Worm (Caenorhabditis elegans) whole organism, L1 larva: ENCODE measurements around the gene nas-27.
A peak's percentile ranks its signal among the peaks of the same experiment; 100 is the strongest.

Experiments
- C04F5.9 ChIP-seq: sonication (generic microtip); optimal IDR thresholded peaks from 2 replicates; lab custom pipeline; 2016; ENCODE audit warnings: missing genetic modification characterization, missing compliant biosample characterization
- C16A3.4 ChIP-seq: fragments of 150-350 bp; optimal IDR thresholded peaks from 2 replicates; lab custom pipeline; 2014; ENCODE audit warnings: missing biosample characterization, missing genetic modification characterization
- C34B4.2 ChIP-seq: sonication (generic microtip); optimal IDR thresholded peaks from 2 replicates; lab custom pipeline; 2017; ENCODE audit warnings: mild to moderate bottlenecking, missing genetic modification characterization, missing compliant biosample characterization
- aha-1 ChIP-seq: fragments of 150-350 bp; optimal IDR thresholded peaks from 2 replicates; lab custom pipeline; 2014; ENCODE audit warnings: missing biosample characterization, missing genetic modification characterization
- ceh-63 ChIP-seq: fragments of 200-800 bp; sonication (Bioruptor generic); optimal IDR thresholded peaks from 2 replicates; lab custom pipeline; 2018; ENCODE audit warnings: mild to moderate bottlenecking, missing genetic modification characterization, missing compliant biosample characterization
- ceh-8 ChIP-seq: fragments of 200-800 bp; sonication (Bioruptor generic); optimal IDR thresholded peaks from 2 replicates; lab custom pipeline; 2018; ENCODE audit warnings: mild to moderate bottlenecking, missing genetic modification characterization, moderate library complexity, missing compliant biosample characterization
- ceh-82 ChIP-seq, 3 experiments: fragments of 150-350 bp in 1 of 3; sonication (generic microtip) in 2 of 3; optimal IDR thresholded peaks; 2 replicates each; lab custom pipeline; 2014 to 2017; ENCODE audit warnings: missing biosample characterization in 3 of 3, missing genetic modification characterization in 3 of 3
- dpl-1 ChIP-seq, 3 experiments: fragments of 150-350 bp in 2 of 3; sonication (generic microtip) in 1 of 3; optimal IDR thresholded peaks; 2 replicates each; lab custom pipeline; 2014 to 2017; ENCODE audit warnings: missing biosample characterization in 3 of 3, missing genetic modification characterization in 3 of 3, missing genetic modification reagents in 3 of 3
- dsc-1 ChIP-seq: sonication (generic microtip); optimal IDR thresholded peaks from 2 replicates; lab custom pipeline; 2016; ENCODE audit warnings: mild to moderate bottlenecking, missing genetic modification characterization, missing compliant biosample characterization
- efl-1 ChIP-seq, 4 experiments: fragments of 150-350 bp; optimal IDR thresholded peaks in 3 of 4; peaks in 1 of 4; 1 replicate in 1 of 4; 2 replicates in 3 of 4; lab custom pipeline; 2014; ENCODE audit warnings: missing biosample characterization in 2 of 4, missing genetic modification characterization in 2 of 4, missing genetic modification reagents in 2 of 4
- egl-27 ChIP-seq, 2 experiments: fragments of 150-350 bp in 1 of 2; sonication (generic microtip); optimal IDR thresholded peaks; 3 replicates each; lab custom pipeline; 2017 to 2018; ENCODE audit warnings: missing biosample characterization in 2 of 2, missing genetic modification characterization in 2 of 2, missing genetic modification reagents in 2 of 2
- elt-2 ChIP-seq: sonication (generic microtip); optimal IDR thresholded peaks from 2 replicates; lab custom pipeline; 2016; ENCODE audit warnings: missing genetic modification characterization, mild to moderate bottlenecking, inconsistent platforms, missing compliant biosample characterization, missing genetic modification reagents
- ets-5 ChIP-seq: fragments of 200-800 bp; sonication (Bioruptor generic); IDR thresholded peaks from 2 replicates; pipeline ENCODE4 v1.3.6; 2022; ENCODE audit warnings: missing genetic modification characterization, missing compliant biosample characterization
- fkh-8 ChIP-seq: sonication (generic microtip); optimal IDR thresholded peaks from 2 replicates; lab custom pipeline; 2016; ENCODE audit warnings: mild to moderate bottlenecking, missing genetic modification characterization, missing compliant biosample characterization
- fos-1 ChIP-seq: fragments of 150-350 bp; optimal IDR thresholded peaks from 2 replicates; lab custom pipeline; 2014; ENCODE audit warnings: missing biosample characterization, missing genetic modification characterization
- hlh-4 ChIP-seq: sonication (generic microtip); optimal IDR thresholded peaks from 2 replicates; lab custom pipeline; 2016; ENCODE audit warnings: mild to moderate bottlenecking, missing genetic modification characterization, missing compliant biosample characterization
- hpl-2 ChIP-seq: fragments of 150-350 bp; optimal IDR thresholded peaks from 2 replicates; lab custom pipeline; 2014; ENCODE audit warnings: missing biosample characterization, missing genetic modification reagents, missing genetic modification characterization
- irx-1 ChIP-seq: sonication (generic microtip); optimal IDR thresholded peaks from 2 replicates; lab custom pipeline; 2016; ENCODE audit warnings: missing genetic modification characterization, missing compliant biosample characterization
- lin-39 ChIP-seq: fragments of 150-350 bp; optimal IDR thresholded peaks from 2 replicates; lab custom pipeline; 2014; ENCODE audit warnings: missing biosample characterization, missing genetic modification reagents, missing genetic modification characterization
- mdl-1 ChIP-seq, 2 experiments: fragments of 150-350 bp; optimal IDR thresholded peaks; 2 replicates each; lab custom pipeline; 2014 to 2017; ENCODE audit warnings: missing biosample characterization in 2 of 2, missing genetic modification characterization in 2 of 2, inconsistent platforms in 1 of 2
- mep-1 ChIP-seq: fragments of 150-350 bp; optimal IDR thresholded peaks from 2 replicates; lab custom pipeline; 2014; ENCODE audit warnings: missing biosample characterization, missing genetic modification characterization
- nhr-11 ChIP-seq: fragments of 150-350 bp; optimal IDR thresholded peaks from 2 replicates; lab custom pipeline; 2014; ENCODE audit warnings: missing biosample characterization, missing genetic modification characterization
- nhr-20 ChIP-seq: sonication (generic microtip); optimal IDR thresholded peaks from 2 replicates; lab custom pipeline; 2016; ENCODE audit warnings: mild to moderate bottlenecking, missing genetic modification characterization, missing compliant biosample characterization
- nhr-71 ChIP-seq: sonication (generic microtip); optimal IDR thresholded peaks from 2 replicates; lab custom pipeline; 2016; ENCODE audit warnings: mild to moderate bottlenecking, missing genetic modification characterization, moderate library complexity, missing compliant biosample characterization
- nhr-85 ChIP-seq: sonication (generic microtip); peaks from one replicate; lab custom pipeline; 2016; ENCODE audit warnings: missing genetic modification characterization, inconsistent platforms, missing compliant biosample characterization
- nhr-90 ChIP-seq: sonication (generic microtip); optimal IDR thresholded peaks from 2 replicates; lab custom pipeline; 2016; ENCODE audit warnings: mild to moderate bottlenecking, missing genetic modification characterization, missing compliant biosample characterization; ENCODE audit not compliant: poor library complexity
- snpc-4 ChIP-seq: fragments of 150-350 bp; optimal IDR thresholded peaks from 2 replicates; lab custom pipeline; 2014; ENCODE audit warnings: missing biosample characterization, missing genetic modification characterization
- snu-23 ChIP-seq: sonication (generic microtip); optimal IDR thresholded peaks from 2 replicates; lab custom pipeline; 2016; ENCODE audit warnings: missing genetic modification characterization, missing compliant biosample characterization
- sptf-1 ChIP-seq: fragments of 150-350 bp; optimal IDR thresholded peaks from 2 replicates; lab custom pipeline; 2014; ENCODE audit warnings: missing biosample characterization, missing genetic modification characterization
- sup-37 ChIP-seq: fragments of 200-800 bp; sonication (Bioruptor generic); optimal IDR thresholded peaks from 2 replicates; lab custom pipeline; 2018; ENCODE audit warnings: mild to moderate bottlenecking, missing genetic modification characterization, missing compliant biosample characterization
- tbx-2 ChIP-seq: sonication (generic microtip); optimal IDR thresholded peaks from 2 replicates; lab custom pipeline; 2016; ENCODE audit warnings: missing genetic modification characterization, missing compliant biosample characterization
- unc-130 ChIP-seq: fragments of 150-350 bp; optimal IDR thresholded peaks from 2 replicates; lab custom pipeline; 2017; ENCODE audit warnings: missing biosample characterization, missing genetic modification characterization, inconsistent platforms
- unc-30 ChIP-seq: sonication (generic microtip); optimal IDR thresholded peaks from 2 replicates; lab custom pipeline; 2017; ENCODE audit warnings: missing biosample characterization, missing genetic modification characterization
- unc-62 ChIP-seq: fragments of 150-350 bp; optimal IDR thresholded peaks from 2 replicates; lab custom pipeline; 2014; ENCODE audit warnings: missing biosample characterization, missing genetic modification reagents, missing genetic modification characterization
- unc-86 ChIP-seq: sonication (generic microtip); optimal IDR thresholded peaks from 2 replicates; lab custom pipeline; 2016; ENCODE audit warnings: missing genetic modification characterization, missing compliant biosample characterization
- unc-98 ChIP-seq: fragments of 200-800 bp; sonication (Bioruptor generic); IDR thresholded peaks from 2 replicates; pipeline ENCODE4 v1.3.6; 2022; ENCODE audit warnings: missing genetic modification characterization, missing compliant biosample characterization
- xbp-1 ChIP-seq: sonication (generic microtip); optimal IDR thresholded peaks from 2 replicates; lab custom pipeline; 2016; ENCODE audit warnings: missing genetic modification characterization, missing compliant biosample characterization
- ztf-11 ChIP-seq, 2 experiments: sonication (generic microtip); optimal IDR thresholded peaks; 2 replicates each; lab custom pipeline; 2016 to 2017; ENCODE audit warnings: missing genetic modification characterization in 2 of 2, missing biosample characterization in 1 of 2, missing compliant biosample characterization in 1 of 2

The nas-27 gene

DNA sequence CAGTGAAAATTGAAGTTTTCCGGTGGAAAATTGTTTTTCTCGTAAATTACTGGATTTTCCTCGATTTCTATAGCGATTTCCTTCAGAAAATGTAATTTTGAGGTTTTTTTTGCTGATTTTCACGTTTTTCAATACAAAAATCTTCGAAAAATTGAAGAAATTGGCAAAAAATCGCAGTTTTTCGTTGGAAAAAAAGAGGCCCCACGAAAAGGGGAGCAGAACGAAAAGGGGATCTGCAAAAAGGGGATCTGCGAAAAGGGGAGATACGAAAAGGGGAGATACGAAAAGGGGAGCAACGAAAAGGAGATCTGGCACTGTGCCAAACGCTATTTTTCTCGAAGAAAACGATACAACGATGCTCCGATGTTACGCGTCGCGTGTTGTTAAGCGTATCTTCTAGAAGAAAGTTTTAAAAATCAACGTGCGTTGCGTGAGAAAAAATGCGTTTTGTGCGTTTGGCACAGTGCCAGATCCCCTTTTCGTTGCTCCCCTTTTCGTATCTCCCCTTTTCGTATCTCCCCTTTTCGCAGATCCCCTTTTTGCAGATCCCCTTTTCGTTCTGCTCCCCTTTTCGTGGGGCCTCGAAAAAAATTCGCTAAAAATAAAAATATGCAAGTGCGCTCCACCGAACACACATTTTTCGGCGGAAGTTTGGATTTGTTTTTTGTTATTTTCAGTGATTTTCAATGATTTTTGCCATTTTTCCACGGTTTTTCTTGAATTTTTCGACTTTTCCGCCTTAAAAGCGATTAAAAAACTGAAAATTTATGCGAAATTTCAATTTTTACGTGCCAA, 44.6 kb downstream of the nas-27 start (continued):
- TF ChIP-seq ceh-82 (tag; optimal IDR thresholded peaks at IDR 0.05; lab: Kevin White, UChicago) (peak; percentile 15 to 36 (median 16)), fkh-8 (tag; lab: Kevin White, UChicago) (peak; percentile 67), C16A3.4 (tag; lab: Kevin White, UChicago) (peak; percentile 32), tbx-2 (tag; lab: Kevin White, UChicago) (peak; percentile 44), ztf-11 (tag; optimal IDR thresholded peaks at IDR 0.05; lab: Kevin White, UChicago) (peak in 1 of 2 experiments; percentile 77), nhr-71 (tag; lab: Kevin White, UChicago) (peak; percentile 67), snu-23 (GFP tag; lab: Kevin White, UChicago) (peak; percentile 49)

- TF ChIP-seq efl-1 (optimal IDR thresholded peaks at IDR 0.05; lab: Kevin White, UChicago) (no peak), efl-1 (GFP tag; optimal IDR thresholded peaks at IDR 0.05 in 1 of 2; lab: Kevin White, UChicago) (peak in 1 of 2 experiments; percentile 49), unc-30 (no peak)
These were observed 45.8 kb downstream of the nas-27 start for ce11 chrII:1133295-1133694.

DNA sequence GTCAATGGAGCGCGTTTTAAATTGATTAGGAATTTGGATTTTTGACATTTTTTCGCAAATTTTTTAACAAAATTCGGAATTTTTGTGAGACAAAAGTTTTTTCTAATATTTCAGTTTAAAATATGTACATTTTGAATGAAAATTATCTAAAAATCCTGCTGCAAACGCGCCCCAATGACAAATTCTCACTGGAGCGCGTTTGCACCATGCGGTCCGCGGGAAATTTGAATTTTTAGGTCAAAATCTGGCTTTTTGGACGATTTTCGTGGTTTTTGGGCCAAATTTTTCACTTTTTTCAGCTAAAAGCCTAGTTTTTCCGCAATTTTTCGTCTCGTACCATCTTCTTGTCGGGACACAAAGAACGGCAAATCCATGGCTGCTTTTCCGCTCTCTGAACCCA, 46.4 kb downstream of the nas-27 start:
- TF ChIP-seq irx-1 (tag; lab: Kevin White, UChicago) (no peak), C04F5.9 (tag; lab: Kevin White, UChicago) (no peak), lin-39 (tag; lab: Kevin White, UChicago) (no peak), dsc-1 (tag; lab: Kevin White, UChicago) (no peak), ceh-8 (no peak), nhr-11 (tag; lab: Kevin White, UChicago) (no peak), hpl-2 (GFP tag; lab: Kevin White, UChicago) (no peak)

- TF ChIP-seq xbp-1 (tag; lab: Kevin White, UChicago) (no peak), sup-37 (no peak), nhr-90 (no peak), snpc-4 (tag; lab: Kevin White, UChicago) (no peak), nhr-20 (tag; lab: Kevin White, UChicago) (no peak), nhr-85 (tag; lab: Kevin White, UChicago) (no peak)
These were observed 47.3 kb downstream of the nas-27 start for ce11 chrII:1131821-1132220.

- TF ChIP-seq unc-130 (tag; lab: Kevin White, UChicago) (no peak), aha-1 (tag; lab: Kevin White, UChicago) (no peak), efl-1 (optimal IDR thresholded peaks at IDR 0.05; lab: Kevin White, UChicago) (no peak), efl-1 (GFP tag; optimal IDR thresholded peaks at IDR 0.05 in 1 of 2; lab: Kevin White, UChicago) (no peak), mdl-1 (tag; optimal IDR thresholded peaks at IDR 0.05; lab: Kevin White, UChicago) (no peak), elt-2 (tag; lab: Kevin White, UChicago) (no peak), mep-1 (no peak), egl-27 (tag; optimal IDR thresholded peaks at IDR 0.05; lab: Kevin White, UChicago) (no peak), unc-62 (no peak), unc-86 (tag; lab: Kevin White, UChicago) (no peak), ztf-11 (tag; optimal IDR thresholded peaks at IDR 0.05; lab: Kevin White, UChicago) (no peak), sptf-1 (tag; lab: Kevin White, UChicago) (no peak), unc-98 (GFP tag; lab: Robert Waterston, UW) (no peak), fos-1 (no peak), hlh-4 (tag; lab: Kevin White, UChicago) (no peak), C34B4.2 (tag; lab: Kevin White, UChicago) (no peak), ets-5 (GFP tag; lab: Robert Waterston, UW) (no peak), dpl-1 (GFP tag; optimal IDR thresholded peaks at IDR 0.05; lab: Kevin White, UChicago) (no peak), nhr-90 (no peak), ceh-63 (GFP tag; lab: Kevin White, UChicago) (no peak)
These were observed 47.8 kb downstream of the nas-27 start for ce11 chrII:1131367-1131766.
